Fruit fly (Drosophila melanogaster) whole organism, prepupa: ENCODE data around the gene CG12229.

Experiments
- Eip93F ChIP-seq: fragments of 200-800 bp; sonication (Bioruptor generic); optimal IDR thresholded peaks from 2 replicates; lab custom pipeline; 2016; ENCODE audit warnings: missing biosample characterization, mild to moderate bottlenecking, missing genetic modification characterization
- Hr4 ChIP-seq: fragments of 200-800 bp; sonication (Bioruptor generic); optimal IDR thresholded peaks from 3 replicates; lab custom pipeline; 2016; ENCODE audit warnings: missing biosample characterization, missing genetic modification characterization
- achi ChIP-seq: fragments of 200-800 bp; sonication (Bioruptor generic); optimal IDR thresholded peaks from 3 replicates; lab custom pipeline; 2016; ENCODE audit warnings: missing biosample characterization, missing genetic modification characterization
- fkh ChIP-seq: fragments of 200-800 bp; sonication (Bioruptor generic); optimal IDR thresholded peaks from 3 replicates; lab custom pipeline; 2017; ENCODE audit warnings: missing biosample characterization, mild to moderate bottlenecking, missing genetic modification characterization, moderate library complexity

DNA sequence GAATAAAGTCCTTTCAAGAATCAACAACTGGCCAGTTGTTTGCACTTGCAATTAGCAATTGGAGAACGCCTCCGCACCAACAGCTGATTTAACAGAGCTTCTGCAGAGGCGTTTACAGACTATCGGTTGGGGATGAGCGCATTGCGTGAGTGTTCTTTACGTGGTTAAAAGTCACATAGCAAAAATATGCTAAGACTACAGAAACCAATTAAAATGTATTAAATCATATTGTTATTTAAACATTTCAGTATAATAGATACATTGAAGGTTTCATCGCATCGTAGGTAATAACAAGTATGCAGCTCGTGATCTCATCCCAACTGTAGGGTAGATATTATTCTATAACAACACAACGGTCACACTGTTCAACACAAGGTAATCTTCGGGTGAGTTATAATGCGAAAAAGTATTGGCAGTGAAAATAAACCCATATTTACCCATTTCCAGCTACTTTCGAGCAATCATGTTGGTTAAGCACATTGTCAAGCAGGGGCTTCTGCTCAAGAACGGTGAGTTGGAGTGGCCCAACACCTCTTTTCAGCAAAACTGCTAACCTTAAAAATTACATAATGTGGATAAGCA lies 11.0 kb downstream of the CG12229 start, which contains the start of the genes Sec3 and COX7B:
- TF ChIP-seq Hr4 (peak; percentile 67), Eip93F (GFP tag; lab: Kevin White, UChicago) (peak; percentile 53), fkh (GFP tag; lab: Kevin White, UChicago) (peak; percentile 79), achi (GFP tag; lab: Kevin White, UChicago) (peak; percentile 47)
